Worm (Caenorhabditis elegans) whole organism, L2 larva: ENCODE results near the gene clec-148.

Experiments
- mdl-1 ChIP-seq, 2 experiments: fragments of 150-350 bp in 1 of 2; sonication (generic microtip) in 1 of 2; optimal IDR thresholded peaks; 2 replicates each; lab custom pipeline; 2017; ENCODE audit warnings: missing biosample characterization in 2 of 2, missing genetic modification characterization in 2 of 2
- nhr-23 ChIP-seq: fragments of 150-350 bp; optimal IDR thresholded peaks from 2 replicates; lab custom pipeline; 2014; ENCODE audit warnings: missing biosample characterization, missing genetic modification reagents, missing genetic modification characterization
- zag-1 ChIP-seq: fragments of 150-350 bp; optimal IDR thresholded peaks from 2 replicates; lab custom pipeline; 2014; ENCODE audit warnings: missing biosample characterization, missing genetic modification characterization

DNA sequence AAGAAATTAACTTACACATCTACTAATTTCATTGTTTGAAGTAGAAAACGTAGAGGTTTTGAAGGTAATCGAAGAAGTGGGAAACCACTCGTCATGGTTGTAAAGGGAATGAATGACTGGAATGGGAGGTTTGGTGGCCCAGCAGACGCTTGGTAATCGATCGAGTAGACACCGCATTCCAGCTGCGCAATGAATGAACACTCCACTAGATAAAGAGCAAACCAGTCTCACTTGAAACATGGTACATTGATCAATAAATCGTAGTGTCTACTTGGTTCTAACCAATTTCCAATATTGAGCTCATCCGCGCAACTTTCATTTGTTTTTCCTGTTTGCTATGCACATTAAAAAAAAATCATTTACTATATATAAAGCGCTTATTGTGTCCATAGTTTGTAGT is 29.3 kb downstream of the clec-148 start, which contains the start of gene fbxb-84:
- no peak for TF ChIP-seq nhr-23 (tag; lab: Kevin White, UChicago)
- TF ChIP-seq mdl-1 (tag; optimal IDR thresholded peaks at IDR 0.05; lab: Kevin White, UChicago), result no peak
- no peak for TF ChIP-seq zag-1
